Fruit fly (Drosophila melanogaster): ENCODE measurements around the gene Dhc1.

Dhc1 gene

dm6 chr3R:9710886-9711285 is 36.4 kb upstream of the Dhc1 start, which contains the start of the genes trbd and dmt (continued):
- TF ChIP-seq hkb (optimal IDR thresholded peaks at IDR 0.05) (peak; percentile 24), hkb (GFP tag; IDR thresholded peaks at IDR 0.05) (no peak), Vsx1 (GFP tag; optimal IDR thresholded peaks at IDR 0.05) (peak; percentile 99), CG13123 (GFP tag; optimal IDR thresholded peaks at IDR 0.05) (peak; percentile 40), CG34376 (GFP tag; optimal IDR thresholded peaks at IDR 0.05) (peak; percentile 51), Ets65A (GFP tag) (peak; percentile 98), gem (tag; optimal IDR thresholded peaks at IDR 0.05) (no peak), croc (GFP tag; conservative IDR thresholded peaks at IDR 0.05) (0 out of 3 replicates have a peak, but pooled peaks have one; percentile 13), kni (GFP tag; optimal IDR thresholded peaks at IDR 0.05) (no peak), CG14050 (GFP tag; IDR thresholded peaks at IDR 0.05) (no peak), crp (GFP tag; optimal IDR thresholded peaks at IDR 0.05) (peak; percentile 45 to 92), nerfin-2 (GFP tag; IDR thresholded peaks at IDR 0.05; ENCODE audit: partially characterized antibody) (no peak), Max (GFP tag; optimal IDR thresholded peaks at IDR 0.05) (peak; percentile 28), wdn (GFP tag; IDR thresholded peaks at IDR 0.05) (no peak), CG3995 (GFP tag; optimal IDR thresholded peaks at IDR 0.05) (peak; percentile 52), CHES-1-like (GFP tag; optimal IDR thresholded peaks at IDR 0.05) (peak; percentile 92), pum (GFP tag; optimal IDR thresholded peaks at IDR 0.05) (peak; percentile 50), disco-r (GFP tag; optimal IDR thresholded peaks at IDR 0.05) (peak; percentile 1), Sox100B (GFP tag; optimal IDR thresholded peaks at IDR 0.05) (no peak), CG4617 (GFP tag; optimal IDR thresholded peaks at IDR 0.05; ENCODE audit: borderline replicate concordance) (peak; percentile 99), Lpt (GFP tag; optimal IDR thresholded peaks at IDR 0.05) (no peak), Myb (GFP tag; optimal IDR thresholded peaks at IDR 0.05) (peak; percentile 78), Bteb2 (GFP tag; optimal IDR thresholded peaks at IDR 0.05) (peak; percentile 42), zen (tag; optimal IDR thresholded peaks at IDR 0.05) (peak; percentile 69), CG12769 (tag; optimal IDR thresholded peaks at IDR 0.05) (no peak), pros (GFP tag; optimal IDR thresholded peaks at IDR 0.05) (no peak), slp2 (GFP tag; optimal IDR thresholded peaks at IDR 0.05) (peak; percentile 39), Stat92E (GFP tag; optimal IDR thresholded peaks at IDR 0.05) (peak in 1 of 3 experiments; percentile 64), CG7987 (GFP tag; optimal IDR thresholded peaks at IDR 0.05) (peak; percentile 79), B-H1 (GFP tag; IDR thresholded peaks at IDR 0.05) (no peak), stc (GFP tag; IDR thresholded peaks at IDR 0.05) (no peak), CG1602 (GFP tag; optimal IDR thresholded peaks at IDR 0.05) (peak; percentile 40), CG6272 (GFP tag; IDR thresholded peaks at IDR 0.05) (0 out of 2 replicates have a peak, but pooled peaks have one; percentile 38), jumu (GFP tag; optimal IDR thresholded peaks at IDR 0.05) (peak; percentile 69), CG2116 (GFP tag; optimal IDR thresholded peaks at IDR 0.05) (peak; percentile 81), her (GFP tag; optimal IDR thresholded peaks at IDR 0.05) (peak; percentile 73), Atf3 (GFP tag; optimal IDR thresholded peaks at IDR 0.05) (peak; percentile 50), repo (GFP tag; optimal IDR thresholded peaks at IDR 0.05) (peak; percentile 41), CG11398 (GFP tag; optimal IDR thresholded peaks at IDR 0.05) (peak; percentile 50), bab2 (GFP tag; optimal IDR thresholded peaks at IDR 0.05) (peak; percentile 31), insv (GFP tag; optimal IDR thresholded peaks at IDR 0.05) (peak in 1 of 2 experiments; percentile 73), chn (GFP tag; optimal IDR thresholded peaks at IDR 0.05) (peak; percentile 75), CG9727 (GFP tag; optimal IDR thresholded peaks at IDR 0.05) (peak; percentile 30), Opbp (GFP tag; IDR thresholded peaks at IDR 0.05; ENCODE audit: partially characterized antibody) (no peak), eyg (GFP tag; optimal IDR thresholded peaks at IDR 0.05) (no peak), cg (GFP tag; optimal IDR thresholded peaks at IDR 0.05) (no peak), CG8290 (GFP tag; optimal IDR thresholded peaks at IDR 0.05) (peak; percentile 67), CG8290 (tag; optimal IDR thresholded peaks at IDR 0.05) (no peak), CG16813 (GFP tag; IDR thresholded peaks at IDR 0.05; ENCODE audit: partially characterized antibody) (no peak), CG7928 (GFP tag; optimal IDR thresholded peaks at IDR 0.05) (peak; percentile 99), ems (GFP tag; optimal IDR thresholded peaks at IDR 0.05) (peak; percentile 26)
